1 fruit fly cellular context compared by ENCODE assay signal in genomic region chr2L:10468388-10468787, dm6.
TF ChIP-seq lines count a peak whose summit lies in the region.

No protein-coding gene starts in this region.

TF ChIP-seq in whole organism, embryonic, 481 proteins besides CTCF, POLR2A, EP300 and RAD21 (continued from another document and continues in another):
- TF ChIP-seq CG17186 (GFP tag; optimal IDR thresholded peaks at IDR 0.05; lab: Kevin White, UChicago) (no peak), zen (tag; optimal IDR thresholded peaks at IDR 0.05; lab: Kevin White, UChicago) (no peak), CG11723 (GFP tag; optimal IDR thresholded peaks at IDR 0.05; lab: Kevin White, UChicago) (no peak), hth (optimal IDR thresholded peaks at IDR 0.05; lab: Kevin White, UChicago) (no peak), CG16779 (GFP tag; IDR thresholded peaks at IDR 0.05; lab: Robert Waterston, UW) (no peak), crc (GFP tag; optimal IDR thresholded peaks at IDR 0.05; lab: Kevin White, UChicago) (no peak), CG4424 (GFP tag; optimal IDR thresholded peaks at IDR 0.05; lab: Kevin White, UChicago) (peak; percentile 27), Opbp (GFP tag; IDR thresholded peaks at IDR 0.05; lab: Robert Waterston, UW; ENCODE audit: partially characterized antibody) (no peak), CG18619 (GFP tag; optimal IDR thresholded peaks at IDR 0.05; lab: Kevin White, UChicago) (peak; percentile 38), sug (tag; optimal IDR thresholded peaks at IDR 0.05; lab: Kevin White, UChicago) (peak; percentile 26), zf30C (GFP tag; optimal IDR thresholded peaks at IDR 0.05; lab: Kevin White, UChicago) (peak; percentile 57), ttk (GFP tag; IDR thresholded peaks at IDR 0.05; lab: Robert Waterston, UW) (peak; percentile 51), az2 (GFP tag; optimal IDR thresholded peaks at IDR 0.05; lab: Kevin White, UChicago) (peak; percentile 55), pnt (GFP tag; optimal IDR thresholded peaks at IDR 0.05; lab: Kevin White, UChicago) (peak; percentile 16), CG1647 (GFP tag; optimal IDR thresholded peaks at IDR 0.05; lab: Kevin White, UChicago) (no peak), Usf (GFP tag; optimal IDR thresholded peaks at IDR 0.05; lab: Kevin White, UChicago) (no peak), CG13775 (GFP tag; optimal IDR thresholded peaks at IDR 0.05; lab: Kevin White, UChicago) (peak; percentile 30), CG18764 (GFP tag; optimal IDR thresholded peaks at IDR 0.05; lab: Kevin White, UChicago) (no peak), CG6254 (GFP tag; optimal IDR thresholded peaks at IDR 0.05; lab: Kevin White, UChicago) (peak; percentile 40), CG34376 (GFP tag; optimal IDR thresholded peaks at IDR 0.05; lab: Kevin White, UChicago) (no peak), CG13624 (GFP tag; optimal IDR thresholded peaks at IDR 0.05; lab: Kevin White, UChicago) (peak; percentile 10), Ets65A (GFP tag; lab: Kevin White, UChicago) (peak; percentile 93), ERR (GFP tag; optimal IDR thresholded peaks at IDR 0.05; lab: Kevin White, UChicago) (no peak), knrl (GFP tag; IDR thresholded peaks at IDR 0.05; lab: Robert Waterston, UW; ENCODE audit: partially characterized antibody) (no peak), HmgD (GFP tag; optimal IDR thresholded peaks at IDR 0.05; lab: Kevin White, UChicago) (no peak), Hand (GFP tag; optimal IDR thresholded peaks at IDR 0.05; lab: Kevin White, UChicago) (no peak), slou (GFP tag; optimal IDR thresholded peaks at IDR 0.05; lab: Kevin White, UChicago) (no peak), CG17328 (GFP tag; IDR thresholded peaks at IDR 0.05; lab: Robert Waterston, UW) (no peak), CG8944 (GFP tag; optimal IDR thresholded peaks at IDR 0.05; lab: Kevin White, UChicago) (peak; percentile 8), CG9215 (GFP tag; IDR thresholded peaks at IDR 0.05; lab: Robert Waterston, UW) (no peak; the same call in 1 of the 2 replicates), Aef1 (GFP tag; IDR thresholded peaks at IDR 0.05; lab: Robert Waterston, UW) (peak; percentile 63), slbo (GFP tag; IDR thresholded peaks at IDR 0.05; lab: Robert Waterston, UW) (peak; percentile 75), CG11247 (GFP tag; IDR thresholded peaks at IDR 0.05; lab: Robert Waterston, UW) (peak; percentile 55; the same call in 1 of the 2 replicates), CG15073 (GFP tag; optimal IDR thresholded peaks at IDR 0.05; lab: Kevin White, UChicago) (no peak), CG6654 (GFP tag; optimal IDR thresholded peaks at IDR 0.05; lab: Kevin White, UChicago) (peak; percentile 15), Gug (GFP tag; IDR thresholded peaks at IDR 0.05; lab: Robert Waterston, UW) (peak; percentile 41; the same call in 2 of the 4 replicates), CG14014 (GFP tag; IDR thresholded peaks at IDR 0.05; lab: Robert Waterston, UW) (peak; percentile 58; the same call in 1 of the 2 replicates), wek (GFP tag; optimal IDR thresholded peaks at IDR 0.05; lab: Kevin White, UChicago) (no peak), Awh (GFP tag; IDR thresholded peaks at IDR 0.05; lab: Robert Waterston, UW) (peak; percentile 58), ci (GFP tag; IDR thresholded peaks at IDR 0.05; lab: Robert Waterston, UW) (peak; percentile 75; the same call in 2 of the 3 replicates), ind (GFP tag; optimal IDR thresholded peaks at IDR 0.05; lab: Kevin White, UChicago) (peak; percentile 65), Xrp1 (GFP tag; IDR thresholded peaks at IDR 0.05; lab: Robert Waterston, UW) (peak; percentile 64), sima (GFP tag; optimal IDR thresholded peaks at IDR 0.05; lab: Kevin White, UChicago) (no peak), fru (optimal IDR thresholded peaks at IDR 0.05; lab: Kevin White, UChicago) (no peak), onecut (GFP tag; IDR thresholded peaks at IDR 0.05; lab: Robert Waterston, UW) (peak; percentile 38; the same call in 1 of the 2 replicates), CG2889 (GFP tag; IDR thresholded peaks at IDR 0.05; lab: Robert Waterston, UW) (0 out of 3 replicates have a peak, but pooled peaks have one; percentile 45), CG4707 (GFP tag; optimal IDR thresholded peaks at IDR 0.05; lab: Kevin White, UChicago) (no peak), CG13123 (GFP tag; optimal IDR thresholded peaks at IDR 0.05; lab: Kevin White, UChicago) (no peak), Lhr (GFP tag; optimal IDR thresholded peaks at IDR 0.05; lab: Kevin White, UChicago) (no peak), da (GFP tag; optimal IDR thresholded peaks at IDR 0.05; lab: Kevin White, UChicago) (no peak), nerfin-1 (tag; optimal IDR thresholded peaks at IDR 0.05; lab: Kevin White, UChicago) (no peak), sim (GFP tag; IDR thresholded peaks at IDR 0.05; lab: Robert Waterston, UW) (no peak), CG1233 (GFP tag; optimal IDR thresholded peaks at IDR 0.05; lab: Kevin White, UChicago) (no peak), Fer3 (tag; optimal IDR thresholded peaks at IDR 0.05; lab: Kevin White, UChicago) (peak; percentile 69), repo (GFP tag; optimal IDR thresholded peaks at IDR 0.05; lab: Kevin White, UChicago) (no peak), tgo (GFP tag; IDR thresholded peaks at IDR 0.05; lab: Robert Waterston, UW) (peak; percentile 72; the same call in 2 of the 3 replicates), cwo (GFP tag; optimal IDR thresholded peaks at IDR 0.05; lab: Kevin White, UChicago) (no peak), pzg (GFP tag; optimal IDR thresholded peaks at IDR 0.05; lab: Kevin White, UChicago) (no peak), Doc3 (GFP tag; IDR thresholded peaks at IDR 0.05; lab: Robert Waterston, UW; ENCODE audit: partially characterized antibody) (no peak), YL-1 (GFP tag; optimal IDR thresholded peaks at IDR 0.05; lab: Kevin White, UChicago) (no peak), CG12071 (GFP tag; optimal IDR thresholded peaks at IDR 0.05; lab: Kevin White, UChicago) (peak; percentile 50), amos (GFP tag; IDR thresholded peaks at IDR 0.05; lab: Robert Waterston, UW; ENCODE audit: partially characterized antibody) (no peak), CG10209 (GFP tag; optimal IDR thresholded peaks at IDR 0.05; lab: Kevin White, UChicago) (peak; percentile 39), Mad (GFP tag; optimal IDR thresholded peaks at IDR 0.05; lab: Kevin White, UChicago) (peak; percentile 11), Med (GFP tag; lab: Kevin White, UChicago) (peak; percentile 88), CG9797 (GFP tag; optimal IDR thresholded peaks at IDR 0.05; lab: Kevin White, UChicago) (no peak), CG12299 (tag; optimal IDR thresholded peaks at IDR 0.05; lab: Kevin White, UChicago) (no peak), ken (GFP tag; IDR thresholded peaks at IDR 0.05; lab: Robert Waterston, UW) (peak; percentile 55; the same call in 1 of the 3 replicates), Side (GFP tag; optimal IDR thresholded peaks at IDR 0.05; lab: Kevin White, UChicago) (no peak), esg (GFP tag; conservative IDR thresholded peaks at IDR 0.05; lab: Robert Waterston, UW) (peak; percentile 61), Mes4 (GFP tag; optimal IDR thresholded peaks at IDR 0.05; lab: Kevin White, UChicago) (no peak), CG1792 (GFP tag; optimal IDR thresholded peaks at IDR 0.05; lab: Kevin White, UChicago) (no peak), rib (GFP tag; IDR thresholded peaks at IDR 0.05; lab: Robert Waterston, UW) (no peak), D19A (tag; optimal IDR thresholded peaks at IDR 0.05; lab: Kevin White, UChicago) (peak; percentile 47), CG15011 (GFP tag; optimal IDR thresholded peaks at IDR 0.05; lab: Kevin White, UChicago) (no peak), CG43689 (GFP tag; IDR thresholded peaks at IDR 0.05; lab: Robert Waterston, UW) (peak; percentile 32; the same call in 1 of the 2 replicates), CG4820 (GFP tag; optimal IDR thresholded peaks at IDR 0.05; lab: Kevin White, UChicago) (peak; percentile 44), CG1529 (GFP tag; optimal IDR thresholded peaks at IDR 0.05; lab: Kevin White, UChicago) (no peak), CkIIα-i1 (GFP tag; IDR thresholded peaks at IDR 0.05; lab: Robert Waterston, UW) (no peak; the same call in 1 of the 2 replicates), CG9437 (GFP tag; optimal IDR thresholded peaks at IDR 0.05; lab: Kevin White, UChicago) (no peak), bigmax (GFP tag; optimal IDR thresholded peaks at IDR 0.05; lab: Kevin White, UChicago) (no peak), CG8765 (GFP tag; IDR thresholded peaks at IDR 0.05; lab: Robert Waterston, UW) (no peak), Blimp-1 (GFP tag; optimal IDR thresholded peaks at IDR 0.05; lab: Kevin White, UChicago) (peak; percentile 59), klu (GFP tag; IDR thresholded peaks at IDR 0.05; lab: Robert Waterston, UW) (no peak), CG11504 (tag; optimal IDR thresholded peaks at IDR 0.05; lab: Kevin White, UChicago) (peak; percentile 75), CG14965 (GFP tag; optimal IDR thresholded peaks at IDR 0.05; lab: Kevin White, UChicago; ENCODE audit: borderline replicate concordance) (no peak), CG9876 (GFP tag; optimal IDR thresholded peaks at IDR 0.05; lab: Kevin White, UChicago) (no peak), CG18011 (GFP tag; optimal IDR thresholded peaks at IDR 0.05; lab: Kevin White, UChicago) (no peak), abd-A (tag; optimal IDR thresholded peaks at IDR 0.05; lab: Kevin White, UChicago) (no peak), CG17612 (GFP tag; IDR thresholded peaks at IDR 0.05; lab: Robert Waterston, UW) (peak; percentile 43; the same call in 1 of the 2 replicates), Sry-β (GFP tag; optimal IDR thresholded peaks at IDR 0.05; lab: Kevin White, UChicago) (no peak), CG32772 (GFP tag; IDR thresholded peaks at IDR 0.05; lab: Robert Waterston, UW) (peak; percentile 51; the same call in 1 of the 2 replicates), CG3407 (GFP tag; optimal IDR thresholded peaks at IDR 0.05; lab: Kevin White, UChicago) (peak; percentile 31), dimm (GFP tag; IDR thresholded peaks at IDR 0.05; lab: Robert Waterston, UW) (no peak), B-H1 (GFP tag; IDR thresholded peaks at IDR 0.05; lab: Robert Waterston, UW) (peak; percentile 35; the same call in 2 of the 3 replicates), nerfin-2 (GFP tag; IDR thresholded peaks at IDR 0.05; lab: Robert Waterston, UW; ENCODE audit: partially characterized antibody) (no peak), Bteb2 (GFP tag; optimal IDR thresholded peaks at IDR 0.05; lab: Kevin White, UChicago) (no peak), seq (GFP tag; IDR thresholded peaks at IDR 0.05; lab: Robert Waterston, UW) (no peak), CG14667 (GFP tag; IDR thresholded peaks at IDR 0.05; lab: Robert Waterston, UW) (no peak; the same call in 1 of the 2 replicates), ro (GFP tag; IDR thresholded peaks at IDR 0.05; lab: Robert Waterston, UW) (no peak), BEAF-32 (GFP tag; optimal IDR thresholded peaks at IDR 0.05; lab: Kevin White, UChicago) (no peak), CG10321 (GFP tag; IDR thresholded peaks at IDR 0.05; lab: Robert Waterston, UW) (no peak), CG11696 (GFP tag; IDR thresholded peaks at IDR 0.05; lab: Robert Waterston, UW) (no peak), ash1 (GFP tag; optimal IDR thresholded peaks at IDR 0.05; lab: Kevin White, UChicago) (no peak), CG34422 (GFP tag; IDR thresholded peaks at IDR 0.05; lab: Robert Waterston, UW) (peak; percentile 73; the same call in 2 of the 3 replicates), CG7271 (tag; optimal IDR thresholded peaks at IDR 0.05; lab: Kevin White, UChicago) (no peak), CG18476 (GFP tag; optimal IDR thresholded peaks at IDR 0.05; lab: Kevin White, UChicago) (no peak), sob (GFP tag; IDR thresholded peaks at IDR 0.05; lab: Robert Waterston, UW) (peak; percentile 57; the same call in 1 of the 2 replicates), aop (GFP tag; IDR thresholded peaks at IDR 0.05; lab: Robert Waterston, UW) (0 out of 2 replicates have a peak, but pooled peaks have one; percentile 43), TFAM (GFP tag; optimal IDR thresholded peaks at IDR 0.05; lab: Kevin White, UChicago) (no peak), bowl (GFP tag; IDR thresholded peaks at IDR 0.05; lab: Robert Waterston, UW) (peak; percentile 28; the same call in 1 of the 2 replicates), chn (GFP tag; optimal IDR thresholded peaks at IDR 0.05; lab: Kevin White, UChicago) (peak; percentile 11), CG17568 (GFP tag; optimal IDR thresholded peaks at IDR 0.05; lab: Kevin White, UChicago) (peak; percentile 34), Sin3A (optimal IDR thresholded peaks at IDR 0.05; lab: Kevin White, UChicago) (no peak), CG7745 (tag; optimal IDR thresholded peaks at IDR 0.05; lab: Kevin White, UChicago) (no peak), CG5953 (GFP tag; IDR thresholded peaks at IDR 0.05; lab: Robert Waterston, UW) (no peak), Myb (GFP tag; optimal IDR thresholded peaks at IDR 0.05; lab: Kevin White, UChicago) (peak; percentile 8), CG3163 (GFP tag; optimal IDR thresholded peaks at IDR 0.05; lab: Kevin White, UChicago) (no peak), CG3847 (GFP tag; IDR thresholded peaks at IDR 0.05; lab: Robert Waterston, UW) (peak; percentile 56), org-1 (GFP tag; optimal IDR thresholded peaks at IDR 0.05; lab: Kevin White, UChicago) (peak; percentile 20), Hmx (GFP tag; optimal IDR thresholded peaks at IDR 0.05; lab: Kevin White, UChicago) (no peak), oc (tag; optimal IDR thresholded peaks at IDR 0.05; lab: Kevin White, UChicago) (peak; percentile 50), jumu (GFP tag; optimal IDR thresholded peaks at IDR 0.05; lab: Kevin White, UChicago) (no peak), dati (GFP tag; IDR thresholded peaks at IDR 0.05; lab: Robert Waterston, UW) (peak; percentile 56; the same call in 1 of the 2 replicates), h (optimal IDR thresholded peaks at IDR 0.05; lab: Kevin White, UChicago) (no peak), nom (GFP tag; optimal IDR thresholded peaks at IDR 0.05; lab: Kevin White, UChicago) (no peak), CG10274 (GFP tag; optimal IDR thresholded peaks at IDR 0.05; lab: Kevin White, UChicago) (no peak), H2.0 (GFP tag; IDR thresholded peaks at IDR 0.05; lab: Robert Waterston, UW) (peak; percentile 60), HLH4C (GFP tag; IDR thresholded peaks at IDR 0.05; lab: Robert Waterston, UW; ENCODE audit: partially characterized antibody) (no peak), fd96Cb (tag; optimal IDR thresholded peaks at IDR 0.05; lab: Kevin White, UChicago) (peak; percentile 48), jigr1 (GFP tag; IDR thresholded peaks at IDR 0.05; lab: Robert Waterston, UW) (no peak), CG10267 (tag; optimal IDR thresholded peaks at IDR 0.05; lab: Kevin White, UChicago) (peak; percentile 41), CG10654 (GFP tag; optimal IDR thresholded peaks at IDR 0.05; lab: Kevin White, UChicago) (peak; percentile 28)
